Worm (Caenorhabditis elegans) whole organism, young adult: Measurements from ENCODE around the gene C42C1.8.
A peak's percentile ranks its signal among the peaks of the same experiment; 100 is the strongest.

ENCODE experiments used
- B0035.1 ChIP-seq: sonication (generic microtip); optimal IDR thresholded peaks from 2 replicates; lab custom pipeline; 2016; ENCODE audit warnings: missing genetic modification characterization, mild to moderate bottlenecking, missing compliant biosample characterization, missing genotype, missing genetic modification reagents
- F10E7.11 ChIP-seq: sonication (generic microtip); optimal IDR thresholded peaks from 2 replicates; lab custom pipeline; 2017; ENCODE audit warnings: mild to moderate bottlenecking, missing genetic modification characterization, moderate library complexity, missing compliant biosample characterization
- F37B4.10 ChIP-seq: fragments of 200-800 bp; sonication (Bioruptor generic); IDR thresholded peaks from 2 replicates; pipeline ENCODE4 v1.3.6; 2022; ENCODE audit warnings: missing genetic modification characterization, missing compliant biosample characterization
- F52B5.7 ChIP-seq: sonication (generic microtip); optimal IDR thresholded peaks from 2 replicates; lab custom pipeline; 2016; ENCODE audit warnings: mild to moderate bottlenecking, missing genetic modification characterization, missing compliant biosample characterization
- F57A8.1 ChIP-seq: fragments of 200-800 bp; sonication (Bioruptor generic); optimal IDR thresholded peaks from 2 replicates; lab custom pipeline; 2018; ENCODE audit warnings: mild to moderate bottlenecking, missing genetic modification characterization, moderate library complexity, missing compliant biosample characterization
- K11D2.4 ChIP-seq: fragments of 200-800 bp; sonication (Bioruptor generic); IDR thresholded peaks from 2 replicates; pipeline ENCODE4 v1.3.6; 2022; ENCODE audit warnings: missing genetic modification reagents, missing genetic modification characterization, missing compliant biosample characterization
- K12H6.12 ChIP-seq: fragments of 200-800 bp; sonication (Bioruptor generic); optimal IDR thresholded peaks from 2 replicates; lab custom pipeline; 2018; ENCODE audit warnings: mild to moderate bottlenecking, missing genetic modification characterization, missing compliant biosample characterization
- T07F8.4 ChIP-seq: sonication (generic microtip); optimal IDR thresholded peaks from 2 replicates; lab custom pipeline; 2016; ENCODE audit warnings: mild to moderate bottlenecking, missing genetic modification characterization, moderate library complexity, missing compliant biosample characterization
- T26A5.8 ChIP-seq: sonication (generic microtip); optimal IDR thresholded peaks from 2 replicates; lab custom pipeline; 2016; ENCODE audit warnings: missing genetic modification characterization, missing compliant biosample characterization
- Y53F4B.3 ChIP-seq: fragments of 200-800 bp; sonication (Bioruptor generic); IDR thresholded peaks from 2 replicates; pipeline ENCODE4 v1.3.6; 2022; ENCODE audit warnings: missing genetic modification reagents, missing genetic modification characterization, missing compliant biosample characterization
- Y56A3A.18 ChIP-seq: fragments of 200-800 bp; sonication (Bioruptor generic); IDR thresholded peaks from 2 replicates; pipeline ENCODE4 v1.3.6; 2022; ENCODE audit warnings: missing genetic modification reagents, missing genetic modification characterization, missing compliant biosample characterization
- ZK185.1 ChIP-seq: sonication (generic microtip); optimal IDR thresholded peaks from 2 replicates; lab custom pipeline; 2016; ENCODE audit warnings: mild to moderate bottlenecking, missing genetic modification characterization, missing compliant biosample characterization; ENCODE audit not compliant: poor library complexity, severe bottlenecking
- aptf-3 ChIP-seq: fragments of 200-800 bp; sonication (Bioruptor generic); IDR thresholded peaks from 2 replicates; pipeline ENCODE4 v1.3.6; 2022; ENCODE audit warnings: missing genetic modification characterization, missing compliant biosample characterization
- attf-3 ChIP-seq: fragments of 200-800 bp; sonication (Bioruptor generic); conservative IDR thresholded peaks from 2 replicates; pipeline ENCODE4 v1.3.6; 2022; ENCODE audit warnings: missing genetic modification reagents, missing genetic modification characterization, missing compliant biosample characterization
- attf-5 ChIP-seq: fragments of 200-800 bp; sonication (Bioruptor generic); optimal IDR thresholded peaks from 2 replicates; lab custom pipeline; 2018; ENCODE audit warnings: mild to moderate bottlenecking, missing genetic modification characterization, missing compliant biosample characterization
- ccch-3 ChIP-seq: fragments of 200-800 bp; sonication (Bioruptor generic); optimal IDR thresholded peaks from 2 replicates; lab custom pipeline; 2018; ENCODE audit warnings: mild to moderate bottlenecking, missing genetic modification characterization, missing compliant biosample characterization
- cebp-1 ChIP-seq, 2 experiments: fragments of 200-800 bp in 1 of 2; sonication (Bioruptor generic) in 1 of 2; sonication (generic microtip) in 1 of 2; IDR thresholded peaks in 1 of 2; optimal IDR thresholded peaks in 1 of 2; 2 replicates each; pipeline versions ENCODE4 v1.3.6 to Lab custom; 2017 to 2022; ENCODE audit warnings: missing compliant biosample characterization in 2 of 2, missing genetic modification characterization in 2 of 2, mild to moderate bottlenecking in 1 of 2, missing genetic modification reagents in 1 of 2, moderate library complexity in 1 of 2
- ceh-40 ChIP-seq: fragments of 200-800 bp; sonication (Bioruptor generic); IDR thresholded peaks from 2 replicates; pipeline ENCODE4 v1.3.6; 2022; ENCODE audit warnings: missing genetic modification characterization, missing compliant biosample characterization
- ceh-58 ChIP-seq: fragments of 200-800 bp; sonication (Bioruptor generic); IDR thresholded peaks from 2 replicates; pipeline ENCODE4 v1.3.6; 2022; ENCODE audit warnings: missing genetic modification characterization, missing compliant biosample characterization
- ceh-91 ChIP-seq: fragments of 200-800 bp; sonication (Bioruptor generic); IDR thresholded peaks from 2 replicates; pipeline ENCODE4 v1.3.6; 2022; ENCODE audit warnings: missing genetic modification reagents, missing genetic modification characterization, missing compliant biosample characterization
- die-1 ChIP-seq: sonication (generic microtip); optimal IDR thresholded peaks from 2 replicates; lab custom pipeline; 2016; ENCODE audit warnings: missing genotype, mild to moderate bottlenecking, missing genetic modification characterization, missing compliant biosample characterization
- efl-1 ChIP-seq: fragments of 150-350 bp; optimal IDR thresholded peaks from 2 replicates; lab custom pipeline; 2014; ENCODE audit warnings: missing biosample characterization, missing genetic modification reagents, missing genetic modification characterization
- ekl-4 ChIP-seq: fragments of 200-800 bp; sonication (Bioruptor generic); IDR thresholded peaks from 2 replicates; pipeline ENCODE4 v1.3.6; 2022; ENCODE audit warnings: missing genetic modification reagents, missing genetic modification characterization, missing compliant biosample characterization
- ets-4 ChIP-seq: fragments of 200-800 bp; sonication (Bioruptor generic); optimal IDR thresholded peaks from 2 replicates; lab custom pipeline; 2018; ENCODE audit warnings: mild to moderate bottlenecking, missing genetic modification characterization, missing compliant biosample characterization
- hlh-12 ChIP-seq: sonication (generic microtip); optimal IDR thresholded peaks from 2 replicates; lab custom pipeline; 2016; ENCODE audit warnings: missing genetic modification characterization, missing compliant biosample characterization
- hmg-20 ChIP-seq: fragments of 200-800 bp; sonication (Bioruptor generic); IDR thresholded peaks from 2 replicates; pipeline ENCODE4 v1.3.6; 2022; ENCODE audit warnings: missing genetic modification reagents, missing genetic modification characterization, missing compliant biosample characterization
- hrde-1 ChIP-seq: sonication (generic microtip); optimal IDR thresholded peaks from 2 replicates; lab custom pipeline; 2016; ENCODE audit warnings: missing genetic modification characterization, mild to moderate bottlenecking, missing compliant biosample characterization, moderate library complexity, missing genotype, missing genetic modification reagents, borderline replicate concordance
- lag-1 ChIP-seq: fragments of 200-800 bp; sonication (Bioruptor generic); IDR thresholded peaks from 2 replicates; pipeline ENCODE4 v1.3.6; 2022; ENCODE audit warnings: missing genetic modification reagents, missing genetic modification characterization, missing compliant biosample characterization
- lin-35 ChIP-seq, 3 experiments: fragments of 150-350 bp in 2 of 3; sonication (generic microtip) in 1 of 3; optimal IDR thresholded peaks; 2 replicates each; lab custom pipeline; 2014 to 2018; ENCODE audit warnings: missing biosample characterization in 3 of 3, missing genetic modification characterization in 3 of 3, missing genetic modification reagents in 3 of 3
- lir-1 ChIP-seq: fragments of 200-800 bp; sonication (Bioruptor generic); conservative IDR thresholded peaks from 2 replicates; pipeline ENCODE4 v1.3.6; 2022; ENCODE audit warnings: missing genetic modification reagents, missing genetic modification characterization, missing compliant biosample characterization
- lsl-1 ChIP-seq: fragments of 200-800 bp; sonication (Bioruptor generic); optimal IDR thresholded peaks from 2 replicates; lab custom pipeline; 2018; ENCODE audit warnings: mild to moderate bottlenecking, missing genetic modification characterization, moderate library complexity, missing compliant biosample characterization
- lsy-27 ChIP-seq: sonication (generic microtip); optimal IDR thresholded peaks from 2 replicates; lab custom pipeline; 2017; ENCODE audit warnings: missing genetic modification characterization, mild to moderate bottlenecking, missing compliant biosample characterization, antibody characterized with exemption, missing genotype, borderline replicate concordance; ENCODE audit not compliant: insufficient read depth
- madf-3 ChIP-seq: fragments of 200-800 bp; sonication (Bioruptor generic); IDR thresholded peaks from 2 replicates; pipeline ENCODE4 v1.3.6; 2022; ENCODE audit warnings: missing genetic modification reagents, missing genetic modification characterization, missing compliant biosample characterization
- madf-8 ChIP-seq: fragments of 200-800 bp; sonication (Bioruptor generic); conservative IDR thresholded peaks from 2 replicates; pipeline ENCODE4 v1.3.6; 2022; ENCODE audit warnings: missing genetic modification reagents, missing genetic modification characterization, missing compliant biosample characterization
- mel-28 ChIP-seq: sonication (generic microtip); optimal IDR thresholded peaks from 2 replicates; lab custom pipeline; 2016; ENCODE audit warnings: borderline replicate concordance, mild to moderate bottlenecking, missing genetic modification characterization, missing compliant biosample characterization
- mxl-1 ChIP-seq: sonication (generic microtip); optimal IDR thresholded peaks from 2 replicates; lab custom pipeline; 2016; ENCODE audit warnings: missing genetic modification characterization, missing compliant biosample characterization
- pha-4 ChIP-seq: fragments of 150-350 bp; sonication (generic microtip); optimal IDR thresholded peaks from 2 replicates; lab custom pipeline; 2014; ENCODE audit warnings: missing biosample characterization, missing genetic modification reagents, missing genetic modification characterization
- rec-8 ChIP-seq, 2 experiments: sonication (generic microtip); optimal IDR thresholded peaks; 2 replicates each; lab custom pipeline; 2016; ENCODE audit warnings: mild to moderate bottlenecking in 2 of 2, missing genetic modification characterization in 2 of 2, missing genetic modification reagents in 2 of 2, missing genotype in 2 of 2, missing biosample characterization in 1 of 2, missing compliant biosample characterization in 1 of 2, moderate library complexity in 1 of 2
- snpc-1.1 ChIP-seq: sonication (generic microtip); optimal IDR thresholded peaks from 2 replicates; lab custom pipeline; 2017; ENCODE audit warnings: missing genetic modification characterization, mild to moderate bottlenecking, missing compliant biosample characterization, antibody characterized with exemption, moderate library complexity, missing genotype, missing genetic modification reagents; ENCODE audit not compliant: insufficient read depth
- snpc-1.3 ChIP-seq: sonication (generic microtip); optimal IDR thresholded peaks from 2 replicates; lab custom pipeline; 2017; ENCODE audit warnings: missing genetic modification characterization, mild to moderate bottlenecking, missing compliant biosample characterization, antibody characterized with exemption, moderate library complexity, missing genotype, missing genetic modification reagents; ENCODE audit not compliant: insufficient read depth
- snpc-4 ChIP-seq, 5 experiments: fragments of 150-350 bp in 1 of 5; sonication (generic microtip) in 4 of 5; optimal IDR thresholded peaks; 2 replicates each; lab custom pipeline; 2014 to 2018; ENCODE audit warnings: missing genetic modification characterization in 5 of 5, missing biosample characterization in 3 of 5, antibody characterized with exemption in 2 of 5, mild to moderate bottlenecking in 2 of 5, missing compliant biosample characterization in 2 of 5, missing genotype in 2 of 5, moderate library complexity in 2 of 5, missing genetic modification reagents in 1 of 5
- unc-62 ChIP-seq: fragments of 150-350 bp; optimal IDR thresholded peaks from 2 replicates; lab custom pipeline; 2014; ENCODE audit warnings: missing biosample characterization, missing genetic modification reagents, missing genetic modification characterization
- ztf-22 ChIP-seq: fragments of 200-800 bp; sonication (Bioruptor generic); optimal IDR thresholded peaks from 2 replicates; lab custom pipeline; 2018; ENCODE audit warnings: mild to moderate bottlenecking, missing genetic modification characterization, moderate library complexity, missing compliant biosample characterization
- ztf-6 ChIP-seq: fragments of 200-800 bp; sonication (Bioruptor generic); IDR thresholded peaks from 2 replicates; pipeline ENCODE4 v1.3.6; 2022; ENCODE audit warnings: missing genetic modification reagents, missing genetic modification characterization, missing compliant biosample characterization

C42C1.8 gene

DNA sequence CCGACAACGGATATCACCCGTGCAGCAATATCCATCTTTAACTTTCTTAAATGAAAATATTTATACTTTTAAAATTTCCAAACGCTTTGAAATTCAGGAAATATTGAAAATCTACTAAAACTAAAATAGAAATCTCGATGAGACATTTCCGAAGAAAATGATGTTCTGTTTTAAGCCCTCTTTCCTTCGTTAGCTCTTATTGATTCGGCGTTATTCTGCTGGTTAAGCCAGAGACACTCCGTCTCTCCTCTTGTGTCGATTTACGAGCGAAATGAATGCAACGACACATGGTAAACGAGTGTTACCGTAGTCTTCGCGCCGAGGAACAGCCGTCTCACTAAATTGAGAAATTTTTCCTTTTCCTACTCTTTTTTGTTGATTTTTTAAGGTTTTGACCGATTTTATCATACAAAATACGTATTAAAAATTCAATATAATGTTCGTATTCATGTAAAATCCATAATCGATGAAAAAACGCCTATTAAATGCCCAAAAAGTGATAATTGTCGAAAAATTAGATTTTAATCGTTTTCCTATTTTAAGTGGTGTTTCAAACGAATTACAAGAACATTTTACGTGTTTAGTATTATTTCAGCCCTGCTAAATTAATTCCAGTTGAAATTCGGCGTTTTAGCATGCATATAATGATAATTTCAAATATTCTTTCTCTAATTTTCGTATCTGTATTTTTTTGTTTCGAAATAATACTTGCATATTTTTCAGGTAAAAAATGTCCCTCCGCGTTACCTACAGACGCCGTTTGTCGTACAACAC lies 22.4 kb upstream of the C42C1.8 start, which contains the start of the genes ppm-1.H and rpl-34:
ppm-1.H (minus strand) TSS at position 51 of the 774 bp plus-strand sequence.
rpl-34 (plus strand) TSS at position 724 of the 774 bp plus-strand sequence.
- no peak for TF ChIP-seq ceh-40
- TF ChIP-seq cebp-1 (GFP tag; IDR thresholded peaks at IDR 0.05; lab: Robert Waterston, UW) = no peak
- TF ChIP-seq cebp-1 (tag; optimal IDR thresholded peaks at IDR 0.05; lab: Kevin White, UChicago) = no peak
- no peak for TF ChIP-seq Y56A3A.18 (GFP tag; lab: Robert Waterston, UW)
- no peak for TF ChIP-seq unc-62 (GFP tag; lab: Kevin White, UChicago)
- no peak for TF ChIP-seq aptf-3 (GFP tag; lab: Robert Waterston, UW)
- no peak for TF ChIP-seq ZK185.1 (tag; lab: Kevin White, UChicago)
- no peak for TF ChIP-seq F57A8.1 (GFP tag; lab: Kevin White, UChicago)
- TF ChIP-seq pha-4 (tag; lab: Kevin White, UChicago) = no peak
- no peak for TF ChIP-seq snpc-4 (GFP tag; optimal IDR thresholded peaks at IDR 0.05; lab: Kevin White, UChicago)
- peak in 3 of 4 experiments; percentile 7 to 48 (median 29) for TF ChIP-seq snpc-4 (tag; optimal IDR thresholded peaks at IDR 0.05; lab: Kevin White, UChicago)
- peak; percentile 39 for TF ChIP-seq efl-1 (GFP tag; lab: Kevin White, UChicago)
- TF ChIP-seq B0035.1 = no peak
- TF ChIP-seq die-1 (tag; lab: Kevin White, UChicago) = no peak
- peak; percentile 43 for TF ChIP-seq attf-5 (GFP tag; lab: Kevin White, UChicago)
- TF ChIP-seq hlh-12 (tag; lab: Kevin White, UChicago) = no peak
- no peak for TF ChIP-seq hmg-20 (GFP tag; lab: Robert Waterston, UW)
- TF ChIP-seq ekl-4 = no peak
- no peak for TF ChIP-seq lag-1
- no peak for TF ChIP-seq snpc-1.1 (tag; lab: Kevin White, UChicago)
- no peak for TF ChIP-seq ceh-58 (GFP tag; lab: Robert Waterston, UW)
- TF ChIP-seq ceh-91 (GFP tag; lab: Robert Waterston, UW) = no peak
- TF ChIP-seq lsl-1 (GFP tag; lab: Kevin White, UChicago) = peak; percentile 76
- TF ChIP-seq K12H6.12 (tag; lab: Kevin White, UChicago) = no peak
- no peak for TF ChIP-seq F52B5.7 (tag; lab: Kevin White, UChicago)
- TF ChIP-seq ztf-6 (GFP tag; lab: Robert Waterston, UW) = no peak
- no peak for TF ChIP-seq ccch-3 (GFP tag; lab: Kevin White, UChicago)
- no peak for TF ChIP-seq mel-28
- TF ChIP-seq mxl-1 (tag; lab: Kevin White, UChicago) = no peak
- no peak for TF ChIP-seq madf-3 (GFP tag; lab: Robert Waterston, UW)
- TF ChIP-seq T07F8.4 (tag; lab: Kevin White, UChicago) = no peak
- TF ChIP-seq F10E7.11 (tag; lab: Kevin White, UChicago) = no peak
- TF ChIP-seq lin-35 (GFP tag; optimal IDR thresholded peaks at IDR 0.05; lab: Kevin White, UChicago) = peak in 1 of 3 experiments; percentile 46
- TF ChIP-seq Y53F4B.3 (GFP tag; lab: Robert Waterston, UW) = no peak
- 0 out of 2 replicates have a peak, but pooled peaks have one; percentile 18 for TF ChIP-seq K11D2.4 (GFP tag; lab: Robert Waterston, UW)
- TF ChIP-seq F37B4.10 (GFP tag; lab: Robert Waterston, UW) = no peak
- TF ChIP-seq T26A5.8 = no peak
- no peak for TF ChIP-seq rec-8 (tag; optimal IDR thresholded peaks at IDR 0.05; lab: Kevin White, UChicago)
- no peak for TF ChIP-seq madf-8 (GFP tag; lab: Robert Waterston, UW)
- TF ChIP-seq lsy-27 (tag; lab: Kevin White, UChicago) = no peak
- TF ChIP-seq snpc-1.3 (tag; lab: Kevin White, UChicago) = no peak
- peak; percentile 40; the same call in 1 of the 2 replicates for TF ChIP-seq attf-3
- no peak for TF ChIP-seq ets-4 (GFP tag; lab: Kevin White, UChicago)
- TF ChIP-seq ztf-22 (GFP tag; lab: Kevin White, UChicago) = no peak
- no peak for TF ChIP-seq hrde-1 (tag; lab: Kevin White, UChicago)
- no peak for TF ChIP-seq lir-1 (GFP tag; lab: Robert Waterston, UW)
